Worm (Caenorhabditis elegans): ENCODE data around the gene gtbp-1.

Gene gtbp-1

ce11 chrIV:10129957-10130356 lies 1.2 kb upstream of the gtbp-1 start, which contains the start of gene glt-3 (continued):
- TF ChIP-seq duxl-1 (tag; optimal IDR thresholded peaks at IDR 0.05; ENCODE audit: poor library complexity) = no peak
- no peak for TF ChIP-seq F37D6.2 (tag; optimal IDR thresholded peaks at IDR 0.05)
- TF ChIP-seq ctbp-1 (GFP tag; IDR thresholded peaks at IDR 0.05) = no peak
- TF ChIP-seq egl-27 (tag; optimal IDR thresholded peaks at IDR 0.05) = no peak

ce11 chrIV:10128446-10128845 lies 310 bp downstream of the gtbp-1 start:
- TF ChIP-seq nhr-28 (tag; optimal IDR thresholded peaks at IDR 0.05) (no peak), aha-1 (tag) (peak; percentile 60), zip-2 (tag; optimal IDR thresholded peaks at IDR 0.05) (no peak), zfp-2 (tag; optimal IDR thresholded peaks at IDR 0.05) (no peak)

ce11 chrIV:10126544-10126943 lies 2.2 kb downstream of the gtbp-1 start, which contains the start of gene ctf-18:
ctf-18 (minus strand) TSS chrIV:10126644.
- TF ChIP-seq zfp-3 (GFP tag; conservative IDR thresholded peaks at IDR 0.05) (no peak), aha-1 (tag) (peak; percentile 43), ama-1 (optimal IDR thresholded peaks at IDR 0.05) (peak; percentile 60)

ce11 chrIV:10122205-10122604 lies 6.6 kb downstream of the gtbp-1 start, which contains the start of gene irld-21:
irld-21 (minus strand) TSS chrIV:10122305.
- TF ChIP-seq php-3 (GFP tag; IDR thresholded peaks at IDR 0.05) (no peak), F10B5.3 (tag; optimal IDR thresholded peaks at IDR 0.05) (no peak), ceh-32 (tag; optimal IDR thresholded peaks at IDR 0.05; ENCODE audit: poor library complexity) (no peak), F44E2.7 (GFP tag; IDR thresholded peaks at IDR 0.05) (no peak), nhr-41 (GFP tag; IDR thresholded peaks at IDR 0.05) (no peak), ceh-82 (tag; optimal IDR thresholded peaks at IDR 0.05) (no peak), Y75B8A.6 (GFP tag; IDR thresholded peaks at IDR 0.05) (no peak), T20F7.1 (GFP tag; optimal IDR thresholded peaks at IDR 0.05) (no peak), snpc-1.2 (GFP tag; IDR thresholded peaks at IDR 0.05) (no peak), ztf-7 (tag; optimal IDR thresholded peaks at IDR 0.05) (no peak), unc-130 (GFP tag; optimal IDR thresholded peaks at IDR 0.05) (no peak), pqm-1 (tag; optimal IDR thresholded peaks at IDR 0.05) (no peak), R02D3.7 (tag; optimal IDR thresholded peaks at IDR 0.05) (no peak), madf-9 (GFP tag; conservative IDR thresholded peaks at IDR 0.05) (no peak)

- TF ChIP-seq mxl-3 (GFP tag; optimal IDR thresholded peaks at IDR 0.05) = no peak
- peak; percentile 29 for TF ChIP-seq aha-1 (tag)
- TF ChIP-seq gei-8 (GFP tag; optimal IDR thresholded peaks at IDR 0.05) = no peak
- no peak for TF ChIP-seq mdt-29 (GFP tag; IDR thresholded peaks at IDR 0.05)
- TF ChIP-seq rbr-2 (tag; optimal IDR thresholded peaks at IDR 0.05) = no peak
- TF ChIP-seq ceh-28 (tag; optimal IDR thresholded peaks at IDR 0.05) = no peak
- 0 out of 2 replicates have a peak, but pooled peaks have one; percentile 23 for TF ChIP-seq Y48G9A.11 (GFP tag; IDR thresholded peaks at IDR 0.05)
- TF ChIP-seq madf-5 (GFP tag; IDR thresholded peaks at IDR 0.05) = no peak
- TF ChIP-seq T26A8.4 (GFP tag; IDR thresholded peaks at IDR 0.05) = no peak
- no peak for TF ChIP-seq php-3 (GFP tag; IDR thresholded peaks at IDR 0.05)
- TF ChIP-seq mxl-2 (GFP tag; conservative IDR thresholded peaks at IDR 0.05) = no peak
Measured at ce11 chrIV:10116765-10117164, 12.0 kb downstream of the gtbp-1 start.

- TF ChIP-seq mdt-29 (GFP tag; IDR thresholded peaks at IDR 0.05) (no peak), nhr-41 (GFP tag; IDR thresholded peaks at IDR 0.05) (no peak), daf-8 (GFP tag; IDR thresholded peaks at IDR 0.05) (no peak), php-3 (GFP tag; IDR thresholded peaks at IDR 0.05) (no peak), T20F7.1 (GFP tag; optimal IDR thresholded peaks at IDR 0.05) (no peak), pqm-1 (tag; optimal IDR thresholded peaks at IDR 0.05) (no peak), ZK337.2 (GFP tag; IDR thresholded peaks at IDR 0.05) (no peak), ceh-32 (tag; optimal IDR thresholded peaks at IDR 0.05; ENCODE audit: poor library complexity) (no peak)
Measured at ce11 chrIV:10115142-10115541, 13.6 kb downstream of the gtbp-1 start, which contains the start of gene C04G2.10. C04G2.10 (plus strand) TSS chrIV:10115442.
